ENCODE assay signal across 1 fruit fly cellular context in the genomic region with DNA sequence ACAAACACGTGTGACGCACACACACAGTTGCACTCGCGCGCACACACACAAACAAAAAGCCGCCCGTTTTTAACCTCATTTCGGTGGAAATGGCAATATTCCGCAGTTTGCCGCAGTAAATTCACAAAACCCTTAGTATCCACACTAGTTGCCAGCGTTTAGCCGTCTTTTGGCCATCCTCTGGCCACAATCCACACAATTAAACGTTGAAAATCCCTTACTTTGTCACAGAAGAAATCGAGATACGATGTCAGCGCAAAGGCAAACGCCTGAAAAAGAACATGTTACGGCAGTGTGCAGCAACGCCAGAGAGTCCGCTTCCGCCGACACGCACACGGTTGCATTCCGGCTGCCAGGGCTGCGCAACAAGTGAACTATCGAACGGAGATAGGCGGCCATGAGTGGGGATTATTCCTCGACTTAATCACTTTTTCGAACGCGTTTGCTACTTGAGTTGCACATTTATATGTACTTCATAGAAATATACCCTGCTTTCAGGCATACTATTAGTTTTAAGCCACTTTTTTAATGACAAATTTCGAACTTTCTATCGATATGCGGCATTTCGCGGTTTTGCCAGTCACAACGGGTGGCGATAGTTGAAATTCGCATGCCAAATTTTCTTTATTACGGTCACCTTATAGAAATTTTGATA.
TF ChIP-seq lines count a peak whose summit lies in the region.

A gene (minus strand): TSS at position 282 of the 655 bp plus-strand sequence.

TF ChIP-seq in whole organism, embryonic, 481 proteins besides CTCF, POLR2A, EP300 and RAD21 (continued from another document):
- TF ChIP-seq CG33557 (GFP tag; optimal IDR thresholded peaks at IDR 0.05; lab: Kevin White, UChicago), result peak; percentile 73
- TF ChIP-seq vnd (GFP tag; IDR thresholded peaks at IDR 0.05; lab: Robert Waterston, UW; ENCODE audit: partially characterized antibody), result peak; percentile 84
- TF ChIP-seq CG7839 (tag; optimal IDR thresholded peaks at IDR 0.05; lab: Kevin White, UChicago), result peak; percentile 67
- peak; percentile 75 for TF ChIP-seq CG1024 (GFP tag; IDR thresholded peaks at IDR 0.05; lab: Robert Waterston, UW)
- peak; percentile 65 for TF ChIP-seq CG8359 (GFP tag; optimal IDR thresholded peaks at IDR 0.05; lab: Kevin White, UChicago; ENCODE audit: borderline replicate concordance)
- peak; percentile 80 for TF ChIP-seq CG7786 (GFP tag; optimal IDR thresholded peaks at IDR 0.05; lab: Kevin White, UChicago)
- TF ChIP-seq klu (GFP tag; IDR thresholded peaks at IDR 0.05; lab: Robert Waterston, UW), result peak; percentile 64
- peak; percentile 33 for TF ChIP-seq CG1602 (GFP tag; optimal IDR thresholded peaks at IDR 0.05; lab: Kevin White, UChicago)
- TF ChIP-seq Six4 (GFP tag; optimal IDR thresholded peaks at IDR 0.05; lab: Kevin White, UChicago), result peak; percentile 45
- TF ChIP-seq CG7556 (GFP tag; optimal IDR thresholded peaks at IDR 0.05; lab: Kevin White, UChicago), result peak; percentile 22
- peak; percentile 49 for TF ChIP-seq CG2712 (tag; optimal IDR thresholded peaks at IDR 0.05; lab: Kevin White, UChicago)
- TF ChIP-seq pita (GFP tag; optimal IDR thresholded peaks at IDR 0.05; lab: Kevin White, UChicago), result no peak
- TF ChIP-seq sna (GFP tag; IDR thresholded peaks at IDR 0.05; lab: Robert Waterston, UW; ENCODE audit: partially characterized antibody), result peak; percentile 63
- no peak for TF ChIP-seq Deaf1 (tag; optimal IDR thresholded peaks at IDR 0.05; lab: Kevin White, UChicago)
- TF ChIP-seq CG8290 (GFP tag; optimal IDR thresholded peaks at IDR 0.05; lab: Kevin White, UChicago), result peak; percentile 79
- peak; percentile 70 to 86 for TF ChIP-seq CG8290 (tag; optimal IDR thresholded peaks at IDR 0.05; lab: Kevin White, UChicago)
- TF ChIP-seq ranshi (GFP tag; IDR thresholded peaks at IDR 0.05; lab: Robert Waterston, UW), result peak; percentile 77; the same call in 1 of the 2 replicates
- peak; percentile 87 for TF ChIP-seq CG15514 (GFP tag; optimal IDR thresholded peaks at IDR 0.05; lab: Kevin White, UChicago)
- peak; percentile 90 for TF ChIP-seq CG6765 (GFP tag; optimal IDR thresholded peaks at IDR 0.05; lab: Kevin White, UChicago)
- peak; percentile 64 for TF ChIP-seq sqz (GFP tag; optimal IDR thresholded peaks at IDR 0.05; lab: Kevin White, UChicago)
- TF ChIP-seq Fer1 (GFP tag; optimal IDR thresholded peaks at IDR 0.05; lab: Kevin White, UChicago), result peak; percentile 80
- TF ChIP-seq CG7745 (tag; optimal IDR thresholded peaks at IDR 0.05; lab: Kevin White, UChicago), result no peak
- peak; percentile 87 for TF ChIP-seq Rfx (GFP tag; IDR thresholded peaks at IDR 0.05; lab: Robert Waterston, UW)
- TF ChIP-seq CG15011 (GFP tag; optimal IDR thresholded peaks at IDR 0.05; lab: Kevin White, UChicago), result peak; percentile 86
- peak; percentile 92 for TF ChIP-seq CG10543 (GFP tag; optimal IDR thresholded peaks at IDR 0.05; lab: Kevin White, UChicago)
- TF ChIP-seq CG10274 (GFP tag; optimal IDR thresholded peaks at IDR 0.05; lab: Kevin White, UChicago), result peak; percentile 83
- peak; percentile 72 for TF ChIP-seq nerfin-1 (tag; optimal IDR thresholded peaks at IDR 0.05; lab: Kevin White, UChicago)
- TF ChIP-seq tup (GFP tag; optimal IDR thresholded peaks at IDR 0.05; lab: Kevin White, UChicago), result peak; percentile 63
- no peak; the same call in 1 of the 2 replicates for TF ChIP-seq Xrp1 (GFP tag; IDR thresholded peaks at IDR 0.05; lab: Robert Waterston, UW)
- TF ChIP-seq Hmx (GFP tag; optimal IDR thresholded peaks at IDR 0.05; lab: Kevin White, UChicago), result no peak
- TF ChIP-seq Dfd (GFP tag; optimal IDR thresholded peaks at IDR 0.05; lab: Kevin White, UChicago), result no peak
- peak; percentile 64 for TF ChIP-seq CG17802 (tag; optimal IDR thresholded peaks at IDR 0.05; lab: Kevin White, UChicago)
